Fruit fly (Drosophila melanogaster) whole organism, embryonic: Measurements from ENCODE around the gene CG34057.

Experiments used
- CG17361 ChIP-seq: fragments of 200-800 bp; sonication (Bioruptor generic); IDR thresholded peaks from 3 replicates; pipeline ENCODE4 v1.3.6; 2022; ENCODE audit warnings: missing biosample characterization, missing genetic modification characterization
- Gug ChIP-seq: fragments of 200-800 bp; sonication (Bioruptor generic); IDR thresholded peaks from 4 replicates; pipeline ENCODE4 v1.3.6; 2022; ENCODE audit warnings: missing biosample characterization, missing genetic modification characterization

Gene CG34057

DNA sequence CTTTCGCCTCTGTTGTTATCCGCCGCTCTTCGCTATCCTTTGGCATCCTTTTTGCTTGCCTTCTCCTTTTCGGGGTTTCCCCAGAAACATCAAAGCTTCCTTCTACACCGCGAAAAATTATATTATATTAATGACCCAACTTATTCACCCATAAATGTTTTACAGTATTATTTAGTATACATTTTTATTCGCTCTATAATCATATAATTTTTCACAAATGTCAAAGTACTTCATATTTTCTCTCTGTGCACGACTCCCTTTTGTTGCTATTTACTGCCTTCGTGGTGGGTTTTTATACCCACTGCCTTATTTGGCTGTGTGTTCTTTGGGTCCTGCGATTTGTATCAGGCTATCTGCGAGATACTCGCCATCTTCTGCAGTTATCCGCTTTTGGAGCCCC is 20.0 kb downstream of the CG34057 start (continued):
- TF ChIP-seq CG17361 (GFP tag; lab: Robert Waterston, UW) (no peak), Gug (no peak)
